Worm (Caenorhabditis elegans) whole organism, mixed stage, embryonic: ENCODE data around the gene gst-29.
"Not testable (repeated sequence)": the region's sequence is repeated elsewhere in the genome, so short reads cannot be mapped to it uniquely, and the experiment has no call there.

Experiments
- bed-3 ChIP-seq: fragments of 200-800 bp; sonication (Bioruptor generic); optimal IDR thresholded peaks from 3 replicates; lab custom pipeline; 2018; ENCODE audit warnings: mild to moderate bottlenecking, missing genetic modification characterization, moderate library complexity, missing compliant biosample characterization
- blmp-1 ChIP-seq: fragments of 150-350 bp; optimal IDR thresholded peaks from 2 replicates; lab custom pipeline; 2014; ENCODE audit warnings: missing biosample characterization, missing genetic modification characterization
- ceh-39 ChIP-seq: fragments of 150-350 bp; optimal IDR thresholded peaks from 2 replicates; lab custom pipeline; 2014; ENCODE audit warnings: missing biosample characterization, missing genetic modification characterization
- ceh-43 ChIP-seq: fragments of 200-800 bp; sonication (Bioruptor generic); optimal IDR thresholded peaks from 2 replicates; lab custom pipeline; 2018; ENCODE audit warnings: mild to moderate bottlenecking, missing genetic modification characterization, moderate library complexity, missing compliant biosample characterization
- ceh-83 ChIP-seq: fragments of 200-800 bp; sonication (Bioruptor generic); optimal IDR thresholded peaks from 2 replicates; lab custom pipeline; 2018; ENCODE audit warnings: mild to moderate bottlenecking, missing genetic modification characterization, missing compliant biosample characterization
- cnd-1 ChIP-seq: fragments of 200-800 bp; sonication (Bioruptor generic); optimal IDR thresholded peaks from 2 replicates; lab custom pipeline; 2018; ENCODE audit warnings: mild to moderate bottlenecking, missing genetic modification characterization, missing compliant biosample characterization
- drap-1 ChIP-seq: fragments of 200-800 bp; sonication (Bioruptor generic); optimal IDR thresholded peaks from 3 replicates; lab custom pipeline; 2018; ENCODE audit warnings: mild to moderate bottlenecking, missing genetic modification characterization, missing compliant biosample characterization
- elt-3 ChIP-seq: fragments of 150-350 bp; optimal IDR thresholded peaks from 2 replicates; lab custom pipeline; 2014; ENCODE audit warnings: missing biosample characterization, missing genetic modification characterization
- flh-1 ChIP-seq: fragments of 200-800 bp; sonication (Bioruptor generic); optimal IDR thresholded peaks from 2 replicates; lab custom pipeline; 2018; ENCODE audit warnings: mild to moderate bottlenecking, missing genetic modification characterization, moderate library complexity, missing compliant biosample characterization
- ham-2 ChIP-seq: fragments of 200-800 bp; sonication (Bioruptor generic); optimal IDR thresholded peaks from 2 replicates; lab custom pipeline; 2018; ENCODE audit warnings: mild to moderate bottlenecking, missing genetic modification characterization, missing compliant biosample characterization
- hlh-1 ChIP-seq: fragments of 150-350 bp; optimal IDR thresholded peaks from 2 replicates; lab custom pipeline; 2014; ENCODE audit warnings: missing biosample characterization, missing genetic modification reagents, missing genetic modification characterization
- lin-13 ChIP-seq: fragments of 150-350 bp; optimal IDR thresholded peaks from 2 replicates; lab custom pipeline; 2014; ENCODE audit warnings: missing biosample characterization, missing genetic modification characterization
- lin-32 ChIP-seq: fragments of 200-800 bp; sonication (Bioruptor generic); optimal IDR thresholded peaks from 2 replicates; lab custom pipeline; 2018; ENCODE audit warnings: mild to moderate bottlenecking, missing genetic modification characterization, missing compliant biosample characterization
- lsy-2 ChIP-seq: fragments of 150-350 bp; optimal IDR thresholded peaks from 2 replicates; lab custom pipeline; 2014; ENCODE audit warnings: missing biosample characterization, missing genetic modification characterization
- mab-5 ChIP-seq: fragments of 150-350 bp; optimal IDR thresholded peaks from 2 replicates; lab custom pipeline; 2014; ENCODE audit warnings: missing biosample characterization, missing genetic modification characterization
- mep-1 ChIP-seq: fragments of 150-350 bp; optimal IDR thresholded peaks from 2 replicates; lab custom pipeline; 2017; ENCODE audit warnings: missing biosample characterization, missing genetic modification reagents, missing genetic modification characterization, inconsistent platforms
- mls-2 ChIP-seq: sonication (generic microtip); optimal IDR thresholded peaks from 2 replicates; lab custom pipeline; 2016; ENCODE audit warnings: mild to moderate bottlenecking, missing genetic modification characterization, moderate library complexity, missing compliant biosample characterization
- nhr-2 ChIP-seq: fragments of 150-350 bp; optimal IDR thresholded peaks from 2 replicates; lab custom pipeline; 2014; ENCODE audit warnings: missing biosample characterization, missing genetic modification characterization
- nhr-237 ChIP-seq: fragments of 150-350 bp; optimal IDR thresholded peaks from 2 replicates; lab custom pipeline; 2014; ENCODE audit warnings: missing biosample characterization, missing genetic modification characterization
- nhr-28 ChIP-seq: fragments of 150-350 bp; optimal IDR thresholded peaks from 2 replicates; lab custom pipeline; 2014; ENCODE audit warnings: missing biosample characterization, missing genetic modification characterization
- nhr-76 ChIP-seq: sonication (generic microtip); optimal IDR thresholded peaks from 2 replicates; lab custom pipeline; 2017; ENCODE audit warnings: missing biosample characterization, missing genetic modification characterization
- pha-4 ChIP-seq: fragments of 150-350 bp; optimal IDR thresholded peaks from 2 replicates; lab custom pipeline; 2018; ENCODE audit warnings: missing biosample characterization, missing genetic modification reagents, missing genetic modification characterization
- sem-2 ChIP-seq: fragments of 200-800 bp; sonication (Bioruptor generic); optimal IDR thresholded peaks from 2 replicates; lab custom pipeline; 2018; ENCODE audit warnings: mild to moderate bottlenecking, missing genetic modification characterization, missing compliant biosample characterization
- snpc-4 ChIP-seq: fragments of 150-350 bp; optimal IDR thresholded peaks from 2 replicates; lab custom pipeline; 2014; ENCODE audit warnings: missing biosample characterization, missing genetic modification characterization
- sptf-1 ChIP-seq: sonication (generic microtip); optimal IDR thresholded peaks from 2 replicates; lab custom pipeline; 2017; ENCODE audit warnings: mild to moderate bottlenecking, missing genetic modification characterization, moderate library complexity, missing compliant biosample characterization
- tbx-8 ChIP-seq: fragments of 200-800 bp; sonication (Bioruptor generic); optimal IDR thresholded peaks from 2 replicates; lab custom pipeline; 2018; ENCODE audit warnings: mild to moderate bottlenecking, missing genetic modification characterization, moderate library complexity, missing compliant biosample characterization
- unc-120 ChIP-seq: sonication (generic microtip); optimal IDR thresholded peaks from 2 replicates; lab custom pipeline; 2017; ENCODE audit warnings: missing genetic modification characterization, missing compliant biosample characterization; ENCODE audit not compliant: poor library complexity, severe bottlenecking
- unc-39 ChIP-seq: fragments of 150-350 bp; optimal IDR thresholded peaks from 2 replicates; lab custom pipeline; 2014; ENCODE audit warnings: missing biosample characterization, missing genetic modification characterization
- unc-62 ChIP-seq: fragments of 150-350 bp; optimal IDR thresholded peaks from 2 replicates; lab custom pipeline; 2014; ENCODE audit warnings: missing biosample characterization, missing genetic modification reagents, missing genetic modification characterization
- ztf-11 ChIP-seq: fragments of 150-350 bp; optimal IDR thresholded peaks from 2 replicates; lab custom pipeline; 2014; ENCODE audit warnings: missing biosample characterization, missing genetic modification characterization

The gst-29 gene

DNA sequence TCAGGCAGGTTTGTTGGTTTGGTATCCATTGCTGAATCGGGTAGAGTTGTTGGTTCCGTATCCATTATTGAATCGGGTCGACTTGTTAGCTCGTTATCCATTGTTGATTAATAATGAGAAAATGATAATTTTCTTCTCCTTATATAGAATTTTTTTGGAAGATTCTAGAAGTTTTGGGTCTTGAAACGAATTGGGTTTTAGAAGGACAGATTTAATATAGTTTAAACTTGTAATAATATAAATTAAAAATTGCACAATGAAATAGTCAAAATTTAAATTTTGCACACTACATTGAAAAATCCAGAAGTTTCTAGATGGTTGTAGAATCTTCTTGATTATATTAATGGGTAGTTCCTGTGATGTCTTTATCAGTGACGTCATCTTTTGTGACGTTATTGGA is 28.8 kb downstream of the gst-29 start, which contains the start of gene Y53F4B.26:
Gene Y53F4B.26 (minus strand): TSS at position 101 of the 400 bp plus-strand sequence.
- not testable (repeated sequence) for TF ChIP-seq nhr-76, unc-120, sptf-1 (tag; lab: Kevin White, UChicago)

DNA sequence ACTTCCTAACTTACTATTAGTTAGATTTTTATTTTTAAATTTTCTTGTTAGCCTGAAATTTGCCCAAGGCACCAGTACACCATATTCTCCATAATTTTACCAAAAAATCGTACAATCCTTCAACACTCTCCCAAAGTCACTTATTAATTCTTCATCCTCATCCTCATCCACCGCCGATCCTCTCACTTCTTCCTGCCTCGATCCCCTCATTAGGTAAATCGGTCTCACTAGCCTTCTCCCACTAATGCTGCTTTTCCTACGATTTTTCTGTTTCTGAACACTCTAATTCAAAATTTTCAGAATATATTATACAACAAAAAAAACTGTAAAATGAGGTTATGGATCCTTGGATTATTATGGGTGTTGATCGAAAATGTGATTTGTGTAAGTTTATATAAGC is 33.8 kb downstream of the gst-29 start, which contains the start of gene Y53F4B.25:
Gene Y53F4B.25 (plus strand): TSS at position 301 of the 400 bp plus-strand sequence.
- TF ChIP-seq snpc-4 (tag; lab: Kevin White, UChicago) (no peak), ztf-11 (tag; lab: Kevin White, UChicago) (no peak), mab-5 (no peak), sem-2 (GFP tag; lab: Kevin White, UChicago) (no peak), bed-3 (GFP tag; lab: Kevin White, UChicago) (no peak), ceh-39 (tag; lab: Kevin White, UChicago) (no peak), ceh-43 (GFP tag; lab: Kevin White, UChicago) (no peak), blmp-1 (tag; lab: Kevin White, UChicago) (no peak), drap-1 (no peak), nhr-2 (tag; lab: Kevin White, UChicago) (no peak), hlh-1 (tag; lab: Kevin White, UChicago) (no peak), pha-4 (no peak), ceh-83 (GFP tag; lab: Kevin White, UChicago) (no peak), unc-62 (no peak), ham-2 (GFP tag; lab: Kevin White, UChicago) (no peak), sptf-1 (tag; lab: Kevin White, UChicago) (no peak), lin-32 (GFP tag; lab: Kevin White, UChicago) (no peak), elt-3 (no peak)
- TF ChIP-seq, all 35 proteins: peak for 0

DNA sequence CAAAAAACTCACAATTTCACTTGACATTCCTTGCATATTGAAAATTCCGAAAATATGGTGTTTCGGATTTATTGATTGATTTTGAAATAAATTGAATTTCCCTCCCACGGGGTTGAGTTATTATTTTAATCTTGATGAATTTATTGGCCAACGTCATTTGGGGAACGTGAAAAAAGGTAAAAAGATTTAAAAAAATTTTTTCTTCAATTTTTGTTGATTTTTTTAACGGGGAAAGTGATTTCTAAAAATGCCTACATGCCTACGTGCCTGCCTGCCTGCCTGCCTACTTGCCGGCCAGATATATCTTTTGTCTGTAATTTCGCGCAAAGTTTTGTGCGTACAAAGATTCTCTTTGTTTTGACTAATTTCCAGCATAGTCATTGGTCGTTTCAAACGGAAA is 35.3 kb downstream of the gst-29 start, which contains the start of gene Y53F4B.24:
Gene Y53F4B.24 (minus strand): TSS at position 101 of the 400 bp plus-strand sequence.
- no peak for TF ChIP-seq lsy-2
- no peak for TF ChIP-seq blmp-1 (tag; lab: Kevin White, UChicago)
- TF ChIP-seq pha-4 = no peak
- no peak for TF ChIP-seq mls-2
- no peak for TF ChIP-seq cnd-1 (tag; lab: Kevin White, UChicago)
- no peak for TF ChIP-seq lin-13 (tag; lab: Kevin White, UChicago)
- TF ChIP-seq ztf-11 (tag; lab: Kevin White, UChicago) = no peak
- no peak for TF ChIP-seq nhr-237 (tag; lab: Kevin White, UChicago)
- TF ChIP-seq ceh-39 (tag; lab: Kevin White, UChicago) = no peak
- no peak for TF ChIP-seq bed-3 (GFP tag; lab: Kevin White, UChicago)
- TF ChIP-seq tbx-8 (GFP tag; lab: Kevin White, UChicago) = no peak
- TF ChIP-seq nhr-28 (tag; lab: Kevin White, UChicago) = no peak
- no peak for TF ChIP-seq flh-1 (GFP tag; lab: Kevin White, UChicago)
- no peak for TF ChIP-seq unc-39
- no peak for TF ChIP-seq unc-120 (tag; lab: Kevin White, UChicago)

DNA sequence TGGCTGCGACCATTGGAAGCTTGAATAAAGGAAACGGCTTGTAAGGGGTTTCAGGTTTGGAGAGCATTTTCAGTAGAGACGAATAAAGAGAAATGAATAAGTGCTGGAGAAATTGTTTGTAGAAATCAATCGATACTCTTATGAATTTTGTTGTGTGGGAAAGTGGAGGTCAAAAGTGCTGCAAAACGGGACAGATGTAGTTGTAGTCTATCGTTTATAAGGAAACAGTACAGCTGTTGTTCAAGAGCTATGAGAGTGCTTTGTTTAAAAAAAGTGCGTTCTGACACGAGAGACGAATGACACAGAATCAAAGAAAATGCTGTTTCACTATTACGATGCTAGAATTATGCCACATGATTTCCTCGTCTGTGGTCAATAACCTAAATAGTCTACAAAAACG is 39.1 kb downstream of the gst-29 start, which contains the start of gene Y53F4B.62:
Gene Y53F4B.62 (minus strand): TSS at position 101 of the 400 bp plus-strand sequence.
- no peak for TF ChIP-seq hlh-1 (tag; lab: Kevin White, UChicago)
- TF ChIP-seq ztf-11 (tag; lab: Kevin White, UChicago) = no peak

- TF ChIP-seq lin-32 (GFP tag; lab: Kevin White, UChicago) = no peak
- TF ChIP-seq ceh-39 (tag; lab: Kevin White, UChicago) = no peak
- TF ChIP-seq nhr-76 (tag; lab: Kevin White, UChicago) = no peak
- no peak for TF ChIP-seq unc-39
- TF ChIP-seq mls-2 = no peak
- TF ChIP-seq drap-1 = no peak
- no peak for TF ChIP-seq mep-1 (tag; lab: Kevin White, UChicago)
- no peak for TF ChIP-seq bed-3 (GFP tag; lab: Kevin White, UChicago)
- TF ChIP-seq, all 35 proteins: peak for 0
These were observed 45.5 kb downstream of the gst-29 start, which contains the start of gene Y53F4B.23 for ce11 chrII:15124193-15124592. Gene Y53F4B.23 (plus strand): TSS chrII:15124504.
